Worm (Caenorhabditis elegans) whole organism, L2 larva: ENCODE data around the gene K12H6.10.

Experiments used
- C34F6.9 ChIP-seq: fragments of 150-350 bp; optimal IDR thresholded peaks from 2 replicates; lab custom pipeline; 2014; ENCODE audit warnings: missing biosample characterization, missing genetic modification characterization
- F13H6.1 ChIP-seq: sonication (generic microtip); optimal IDR thresholded peaks from 2 replicates; lab custom pipeline; 2016; ENCODE audit warnings: missing genetic modification characterization, missing compliant biosample characterization
- R02D3.7 ChIP-seq: fragments of 150-350 bp; optimal IDR thresholded peaks from 2 replicates; lab custom pipeline; 2014; ENCODE audit warnings: missing biosample characterization, missing genetic modification characterization
- Y55F3AM.14 ChIP-seq: fragments of 200-800 bp; sonication (Bioruptor generic); optimal IDR thresholded peaks from 2 replicates; lab custom pipeline; 2018; ENCODE audit warnings: mild to moderate bottlenecking, missing genetic modification characterization, missing compliant biosample characterization
- ZK546.5 ChIP-seq: sonication (generic microtip); optimal IDR thresholded peaks from 2 replicates; lab custom pipeline; 2017; ENCODE audit warnings: missing biosample characterization, missing genetic modification characterization
- alr-1 ChIP-seq: fragments of 150-350 bp; optimal IDR thresholded peaks from 2 replicates; lab custom pipeline; 2014; ENCODE audit warnings: missing biosample characterization, missing genetic modification characterization
- aly-2 ChIP-seq: fragments of 150-350 bp; optimal IDR thresholded peaks from 2 replicates; lab custom pipeline; 2014; ENCODE audit warnings: missing biosample characterization, missing genetic modification characterization
- ama-1 ChIP-seq: fragments of 150-350 bp; optimal IDR thresholded peaks from 2 replicates; lab custom pipeline; 2018; ENCODE audit warnings: inconsistent platforms
- blmp-1 ChIP-seq: sonication (generic microtip); optimal IDR thresholded peaks from 2 replicates; lab custom pipeline; 2017; ENCODE audit warnings: missing genetic modification characterization, mild to moderate bottlenecking, missing compliant biosample characterization, antibody characterized with exemption, moderate library complexity; ENCODE audit not compliant: insufficient read depth
- ceh-16 ChIP-seq: fragments of 150-350 bp; optimal IDR thresholded peaks from 2 replicates; lab custom pipeline; 2014; ENCODE audit warnings: missing biosample characterization, missing genetic modification characterization
- ceh-82 ChIP-seq: fragments of 150-350 bp; optimal IDR thresholded peaks from 2 replicates; lab custom pipeline; 2014; ENCODE audit warnings: missing biosample characterization, missing genetic modification characterization
- crh-2 ChIP-seq: sonication (generic microtip); optimal IDR thresholded peaks from 2 replicates; lab custom pipeline; 2017; ENCODE audit warnings: missing biosample characterization, missing genetic modification characterization
- dmd-4 ChIP-seq: sonication (generic microtip); optimal IDR thresholded peaks from 2 replicates; lab custom pipeline; 2017; ENCODE audit warnings: missing biosample characterization, missing genetic modification characterization
- egl-27 ChIP-seq: sonication (generic microtip); optimal IDR thresholded peaks from 3 replicates; lab custom pipeline; 2017; ENCODE audit warnings: missing biosample characterization, missing genetic modification reagents, missing genetic modification characterization
- elt-1 ChIP-seq: fragments of 150-350 bp; optimal IDR thresholded peaks from 2 replicates; lab custom pipeline; 2014; ENCODE audit warnings: missing biosample characterization, missing genetic modification characterization
- elt-3 ChIP-seq: sonication (generic microtip); optimal IDR thresholded peaks from 2 replicates; lab custom pipeline; 2017; ENCODE audit warnings: missing biosample characterization, missing genetic modification characterization
- fos-1 ChIP-seq: fragments of 150-350 bp; optimal IDR thresholded peaks from 2 replicates; lab custom pipeline; 2014; ENCODE audit warnings: missing biosample characterization, missing genetic modification characterization
- gmeb-1 ChIP-seq: fragments of 150-350 bp; optimal IDR thresholded peaks from 2 replicates; lab custom pipeline; 2014; ENCODE audit warnings: missing biosample characterization, missing genetic modification characterization
- lin-11 ChIP-seq: fragments of 150-350 bp; sonication (generic microtip); optimal IDR thresholded peaks from 2 replicates; lab custom pipeline; 2014; ENCODE audit warnings: missing biosample characterization, missing genetic modification characterization, inconsistent platforms, mixed read lengths
- lin-13 ChIP-seq: fragments of 150-350 bp; optimal IDR thresholded peaks from 2 replicates; lab custom pipeline; 2014; ENCODE audit warnings: missing biosample characterization, missing genetic modification reagents, missing genetic modification characterization
- lin-39 ChIP-seq: fragments of 150-350 bp; optimal IDR thresholded peaks from 2 replicates; lab custom pipeline; 2014; ENCODE audit warnings: missing biosample characterization, missing genetic modification reagents, missing genetic modification characterization
- lsy-2 ChIP-seq, 2 experiments: fragments of 150-350 bp in 1 of 2; sonication (generic microtip) in 1 of 2; optimal IDR thresholded peaks; 2 replicates each; lab custom pipeline; 2014 to 2017; ENCODE audit warnings: missing biosample characterization in 2 of 2, missing genetic modification characterization in 2 of 2
- mab-5 ChIP-seq: fragments of 150-350 bp; optimal IDR thresholded peaks from 2 replicates; lab custom pipeline; 2014; ENCODE audit warnings: missing biosample characterization, missing genetic modification characterization
- mbf-1 ChIP-seq: sonication (generic microtip); optimal IDR thresholded peaks from 2 replicates; lab custom pipeline; 2017; ENCODE audit warnings: missing biosample characterization, missing genetic modification characterization
- mdl-1 ChIP-seq, 2 experiments: fragments of 150-350 bp in 1 of 2; sonication (generic microtip) in 1 of 2; optimal IDR thresholded peaks; 2 replicates each; lab custom pipeline; 2017; ENCODE audit warnings: missing biosample characterization in 2 of 2, missing genetic modification characterization in 2 of 2
- nhr-10 ChIP-seq: sonication (generic microtip); optimal IDR thresholded peaks from 2 replicates; lab custom pipeline; 2017; ENCODE audit warnings: missing biosample characterization, missing genetic modification characterization
- nhr-11 ChIP-seq: fragments of 150-350 bp; optimal IDR thresholded peaks from 2 replicates; lab custom pipeline; 2014; ENCODE audit warnings: missing biosample characterization, missing genetic modification characterization
- nhr-12 ChIP-seq: fragments of 150-350 bp; optimal IDR thresholded peaks from 2 replicates; lab custom pipeline; 2014; ENCODE audit warnings: missing biosample characterization, missing genetic modification characterization
- nhr-129 ChIP-seq: fragments of 150-350 bp; optimal IDR thresholded peaks from 2 replicates; lab custom pipeline; 2014; ENCODE audit warnings: missing biosample characterization, missing genetic modification characterization
- nhr-21 ChIP-seq: fragments of 150-350 bp; optimal IDR thresholded peaks from 2 replicates; lab custom pipeline; 2014; ENCODE audit warnings: missing biosample characterization, missing genetic modification characterization
- nhr-23 ChIP-seq: fragments of 150-350 bp; optimal IDR thresholded peaks from 2 replicates; lab custom pipeline; 2014; ENCODE audit warnings: missing biosample characterization, missing genetic modification reagents, missing genetic modification characterization
- nhr-237 ChIP-seq: fragments of 150-350 bp; optimal IDR thresholded peaks from 2 replicates; lab custom pipeline; 2014; ENCODE audit warnings: missing biosample characterization, missing genetic modification characterization
- nhr-25 ChIP-seq: fragments of 150-350 bp; sonication (generic microtip); optimal IDR thresholded peaks from 3 replicates; lab custom pipeline; 2014; ENCODE audit warnings: missing biosample characterization, missing genetic modification characterization
- nhr-6 ChIP-seq: fragments of 150-350 bp; optimal IDR thresholded peaks from 2 replicates; lab custom pipeline; 2014; ENCODE audit warnings: missing biosample characterization, missing genetic modification characterization
- nhr-77 ChIP-seq: fragments of 150-350 bp; optimal IDR thresholded peaks from 2 replicates; lab custom pipeline; 2014; ENCODE audit warnings: missing biosample characterization, missing genetic modification characterization
- peb-1 ChIP-seq: fragments of 150-350 bp; optimal IDR thresholded peaks from 2 replicates; lab custom pipeline; 2014; ENCODE audit warnings: missing biosample characterization, missing genetic modification characterization
- sem-4 ChIP-seq: fragments of 150-350 bp; optimal IDR thresholded peaks from 2 replicates; lab custom pipeline; 2014; ENCODE audit warnings: missing biosample characterization, missing genetic modification reagents, missing genetic modification characterization
- skn-1 ChIP-seq: sonication (generic microtip); optimal IDR thresholded peaks from 2 replicates; lab custom pipeline; 2017; ENCODE audit warnings: missing biosample characterization, missing genetic modification characterization
- sma-3 ChIP-seq: sonication (generic microtip); optimal IDR thresholded peaks from 2 replicates; lab custom pipeline; 2016; ENCODE audit warnings: missing genetic modification reagents, missing genetic modification characterization, missing compliant biosample characterization
- sma-9 ChIP-seq, 2 experiments: fragments of 150-350 bp in 1 of 2; sonication (generic microtip) in 1 of 2; optimal IDR thresholded peaks; 2 replicates each; lab custom pipeline; 2014 to 2016; ENCODE audit warnings: missing genetic modification characterization in 2 of 2, mild to moderate bottlenecking in 1 of 2, missing biosample characterization in 1 of 2, missing compliant biosample characterization in 1 of 2, missing genetic modification reagents in 1 of 2, moderate library complexity in 1 of 2
- snpc-4 ChIP-seq: fragments of 150-350 bp; optimal IDR thresholded peaks from 2 replicates; lab custom pipeline; 2014; ENCODE audit warnings: missing biosample characterization, missing genetic modification characterization
- unc-39 ChIP-seq: fragments of 150-350 bp; optimal IDR thresholded peaks from 2 replicates; lab custom pipeline; 2014; ENCODE audit warnings: missing biosample characterization, missing genetic modification characterization
- unc-55 ChIP-seq: fragments of 150-350 bp; sonication (generic microtip); optimal IDR thresholded peaks from 3 replicates; lab custom pipeline; 2014; ENCODE audit warnings: missing biosample characterization, missing genetic modification reagents, missing genetic modification characterization
- unc-62 ChIP-seq: fragments of 150-350 bp; optimal IDR thresholded peaks from 2 replicates; lab custom pipeline; 2014; ENCODE audit warnings: missing biosample characterization, missing genetic modification reagents, missing genetic modification characterization
- zag-1 ChIP-seq: fragments of 150-350 bp; optimal IDR thresholded peaks from 2 replicates; lab custom pipeline; 2014; ENCODE audit warnings: missing biosample characterization, missing genetic modification characterization
- ztf-1 ChIP-seq: fragments of 200-800 bp; sonication (Bioruptor generic); conservative IDR thresholded peaks from 2 replicates; pipeline ENCODE4 v1.3.6; 2022; ENCODE audit warnings: missing genetic modification characterization, missing compliant biosample characterization
- ztf-11 ChIP-seq: sonication (generic microtip); optimal IDR thresholded peaks from 2 replicates; lab custom pipeline; 2017; ENCODE audit warnings: missing biosample characterization, missing genetic modification characterization
- ztf-4 ChIP-seq: fragments of 150-350 bp; optimal IDR thresholded peaks from 2 replicates; lab custom pipeline; 2014; ENCODE audit warnings: missing biosample characterization, missing genetic modification characterization

K12H6.10 gene

ce11 chrII:2800550-2801233, 22.0 kb upstream of the K12H6.10 start, which contains the start of gene nhr-119:
TSS of gene nhr-119 (minus strand) at chrII:2800600.
- TF ChIP-seq elt-1 (tag; lab: Kevin White, UChicago) (peak; percentile 63), ceh-16 (tag; lab: Kevin White, UChicago) (no peak), lsy-2 (tag; optimal IDR thresholded peaks at IDR 0.05; lab: Kevin White, UChicago) (peak in 1 of 2 experiments; percentile 73), unc-62 (GFP tag; lab: Kevin White, UChicago) (peak; percentile 47), nhr-23 (tag; lab: Kevin White, UChicago) (no peak), C34F6.9 (tag; lab: Kevin White, UChicago) (peak; percentile 38), lin-13 (GFP tag; lab: Kevin White, UChicago) (peak; percentile 79), R02D3.7 (tag; lab: Kevin White, UChicago) (no peak), nhr-12 (no peak), lin-39 (tag; lab: Kevin White, UChicago) (no peak), nhr-25 (tag; lab: Kevin White, UChicago) (peak; percentile 86), alr-1 (tag; lab: Kevin White, UChicago) (no peak), ztf-11 (tag; lab: Kevin White, UChicago) (no peak), peb-1 (tag; lab: Kevin White, UChicago) (no peak), fos-1 (tag; lab: Kevin White, UChicago) (peak; percentile 94), mbf-1 (tag; lab: Kevin White, UChicago) (no peak), ama-1 (lab: Kevin White, UChicago) (no peak), nhr-21 (tag; lab: Kevin White, UChicago) (peak; percentile 90), nhr-6 (tag; lab: Kevin White, UChicago) (peak; percentile 44), mab-5 (tag; lab: Kevin White, UChicago) (peak; percentile 15), sem-4 (tag; lab: Kevin White, UChicago) (peak; percentile 27), aly-2 (tag; lab: Kevin White, UChicago) (no peak), skn-1 (tag; lab: Kevin White, UChicago) (peak; percentile 46), ztf-4 (peak; percentile 52), ZK546.5 (no peak), unc-55 (GFP tag; lab: Kevin White, UChicago) (no peak), ztf-1 (GFP tag; lab: Robert Waterston, UW) (no peak), blmp-1 (tag; lab: Kevin White, UChicago) (peak; percentile 79), sma-9 (GFP tag; optimal IDR thresholded peaks at IDR 0.05; lab: Kevin White, UChicago) (peak; percentile 93), sma-9 (tag; optimal IDR thresholded peaks at IDR 0.05; lab: Kevin White, UChicago) (no peak), F13H6.1 (tag; lab: Kevin White, UChicago) (peak; percentile 85), nhr-237 (tag; lab: Kevin White, UChicago) (no peak), Y55F3AM.14 (GFP tag; lab: Kevin White, UChicago) (no peak), nhr-77 (tag; lab: Kevin White, UChicago) (peak; percentile 40), egl-27 (tag; lab: Kevin White, UChicago) (peak; percentile 77), crh-2 (tag; lab: Kevin White, UChicago) (peak; percentile 66), sma-3 (GFP tag; lab: Kevin White, UChicago) (peak; percentile 96), dmd-4 (tag; lab: Kevin White, UChicago) (no peak), unc-39 (no peak), ceh-82 (tag; lab: Kevin White, UChicago) (no peak), zag-1 (no peak), elt-3 (no peak), nhr-10 (no peak), lin-11 (no peak), gmeb-1 (tag; lab: Kevin White, UChicago) (peak; percentile 75), nhr-11 (tag; lab: Kevin White, UChicago) (no peak), mdl-1 (tag; optimal IDR thresholded peaks at IDR 0.05; lab: Kevin White, UChicago) (peak; percentile 53 to 65), snpc-4 (tag; lab: Kevin White, UChicago) (no peak), nhr-129 (tag; lab: Kevin White, UChicago) (peak; percentile 30)
- TF ChIP-seq, all 48 proteins: peak for 23
